Fruit fly (Drosophila melanogaster) S2 (cell line): Measurements from ENCODE around the gene Rpn2.
A peak's percentile ranks its signal among the peaks of the same experiment; 100 is the strongest.

Experiments
- CG8478 ChIP-seq: fragments of >200 bp; optimal IDR thresholded peaks from 2 replicates; lab custom pipeline; 2018
- CTCF ChIP-seq, 2 experiments: fragments of >200 bp; optimal IDR thresholded peaks; 2 replicates each; lab custom pipeline; 2018

DNA sequence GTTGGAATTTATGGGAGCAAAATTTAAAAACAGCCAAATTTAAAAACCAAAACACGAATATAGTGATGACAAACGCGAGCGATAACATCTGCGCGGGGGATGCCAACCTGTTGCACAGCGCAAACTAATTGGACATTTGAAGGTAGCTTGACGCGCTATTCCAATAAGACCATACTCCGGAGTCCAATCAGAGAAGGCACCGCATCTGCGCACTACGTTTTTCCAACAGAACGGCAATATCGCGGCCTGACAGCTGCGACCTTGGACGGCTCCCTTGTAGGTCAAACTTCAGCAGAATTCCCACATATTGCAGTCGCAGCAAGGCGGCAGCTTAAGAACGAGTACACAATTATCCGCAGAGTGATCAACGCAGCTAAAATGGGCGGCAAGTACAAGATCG, 5.3 kb upstream of the Rpn2 start, which contains the start of the genes CG11882 and Pglym78:
- TF ChIP-seq CG8478 (lab: Kevin White, UChicago): no peak
- TF ChIP-seq CTCF (optimal IDR thresholded peaks at IDR 0.05; lab: Kevin White, UChicago): peak; percentile 53 to 69
